Fruit fly (Drosophila melanogaster) whole organism, embryonic: ENCODE results near the gene CG9799.
A peak's percentile ranks its signal among the peaks of the same experiment; 100 is the strongest.

Source experiments
- CG14050 ChIP-seq: fragments of 200-800 bp; sonication (Bioruptor generic); IDR thresholded peaks from 3 replicates; pipeline ENCODE4 v1.3.6; 2022; ENCODE audit warnings: missing biosample characterization, missing genetic modification characterization
- CG14710 ChIP-seq: fragments of 200-800 bp; sonication (Bioruptor generic); optimal IDR thresholded peaks from 3 replicates; lab custom pipeline; 2019; ENCODE audit warnings: missing biosample characterization, mild to moderate bottlenecking, missing genetic modification characterization, moderate library complexity
- CG15073 ChIP-seq: fragments of 200-800 bp; sonication (Bioruptor generic); optimal IDR thresholded peaks from 2 replicates; lab custom pipeline; 2016; ENCODE audit warnings: missing biosample characterization, missing genetic modification characterization
- CG17186 ChIP-seq: fragments of 200-800 bp; sonication (Bioruptor generic); optimal IDR thresholded peaks from 3 replicates; lab custom pipeline; 2017; ENCODE audit warnings: missing biosample characterization, missing genetic modification reagents, missing genetic modification characterization
- CG17361 ChIP-seq: fragments of 200-800 bp; sonication (Bioruptor generic); IDR thresholded peaks from 3 replicates; pipeline ENCODE4 v1.3.6; 2022; ENCODE audit warnings: missing biosample characterization, missing genetic modification characterization
- CG2129 ChIP-seq: fragments of 200-800 bp; sonication (Bioruptor generic); IDR thresholded peaks from 2 replicates; pipeline ENCODE4 v1.3.6; 2022; ENCODE audit warnings: missing biosample characterization, missing genetic modification characterization; ENCODE audit not compliant: partially characterized antibody
- CG31388 ChIP-seq: fragments of 200-800 bp; sonication (Bioruptor generic); optimal IDR thresholded peaks from 2 replicates; lab custom pipeline; 2016; ENCODE audit warnings: missing biosample characterization, missing genetic modification characterization
- CG4424 ChIP-seq: fragments of 200-800 bp; sonication (Bioruptor generic); optimal IDR thresholded peaks from 3 replicates; lab custom pipeline; 2016; ENCODE audit warnings: missing biosample characterization, missing genetic modification characterization
- CG4707 ChIP-seq: fragments of 200-800 bp; sonication (Bioruptor generic); optimal IDR thresholded peaks from 2 replicates; lab custom pipeline; 2018; ENCODE audit warnings: missing biosample characterization, mild to moderate bottlenecking, missing genetic modification characterization, moderate library complexity
- CG6175 ChIP-seq: fragments of 200-800 bp; sonication (Bioruptor generic); IDR thresholded peaks from 3 replicates; pipeline ENCODE4 v1.3.6; 2022; ENCODE audit warnings: missing biosample characterization, missing genetic modification characterization
- CG6272 ChIP-seq: fragments of 200-800 bp; sonication (Bioruptor generic); IDR thresholded peaks from 2 replicates; pipeline ENCODE4 v1.3.6; 2022; ENCODE audit warnings: missing biosample characterization, missing genetic modification characterization
- CG6654 ChIP-seq: fragments of 200-800 bp; sonication (Bioruptor generic); optimal IDR thresholded peaks from 2 replicates; lab custom pipeline; 2017; ENCODE audit warnings: missing biosample characterization, mild to moderate bottlenecking, missing genetic modification characterization
- CG6683 ChIP-seq: fragments of 200-800 bp; sonication (Bioruptor generic); optimal IDR thresholded peaks from 2 replicates; lab custom pipeline; 2017; ENCODE audit warnings: missing biosample characterization, mild to moderate bottlenecking, missing genetic modification characterization, missing genetic modification reagents
- CG8281 ChIP-seq: fragments of 200-800 bp; sonication (Bioruptor generic); optimal IDR thresholded peaks from 2 replicates; lab custom pipeline; 2018; ENCODE audit warnings: missing biosample characterization, mild to moderate bottlenecking, missing genetic modification characterization, moderate library complexity
- CG9437 ChIP-seq: fragments of 200-800 bp; sonication (Bioruptor generic); optimal IDR thresholded peaks from 2 replicates; lab custom pipeline; 2018; ENCODE audit warnings: missing biosample characterization, mild to moderate bottlenecking, missing genetic modification characterization
- CkIIα-i1 ChIP-seq: fragments of 200-800 bp; sonication (Bioruptor generic); IDR thresholded peaks from 2 replicates; pipeline ENCODE4 v1.3.6; 2022; ENCODE audit warnings: missing biosample characterization, missing genetic modification characterization
- Gsc ChIP-seq: fragments of 200-800 bp; sonication (Bioruptor generic); IDR thresholded peaks from 2 replicates; pipeline ENCODE4 v1.3.6; 2022; ENCODE audit warnings: missing biosample characterization, missing genetic modification characterization
- HLH3B ChIP-seq: fragments of 200-800 bp; sonication (Bioruptor generic); IDR thresholded peaks from 2 replicates; pipeline ENCODE4 v1.3.6; 2022; ENCODE audit warnings: missing biosample characterization, missing genetic modification characterization
- Hr78 ChIP-seq, 2 experiments: fragments of 200-800 bp in 1 of 2; fragments of >200 bp in 1 of 2; sonication (Bioruptor generic) in 1 of 2; optimal IDR thresholded peaks; 2 replicates each; lab custom pipeline; 2017 to 2019; ENCODE audit warnings: missing biosample characterization in 2 of 2, missing genetic modification characterization in 2 of 2, mild to moderate bottlenecking in 1 of 2, moderate library complexity in 1 of 2
- Max ChIP-seq: fragments of 200-800 bp; sonication (Bioruptor generic); optimal IDR thresholded peaks from 2 replicates; lab custom pipeline; 2016; ENCODE audit warnings: missing biosample characterization, mild to moderate bottlenecking, missing genetic modification characterization
- Mrtf ChIP-seq: fragments of 200-800 bp; sonication (Bioruptor generic); IDR thresholded peaks from 3 replicates; pipeline ENCODE4 v1.3.6; 2022; ENCODE audit warnings: missing biosample characterization, missing genetic modification characterization
- Oli ChIP-seq: fragments of 200-800 bp; sonication (Bioruptor generic); optimal IDR thresholded peaks from 2 replicates; lab custom pipeline; 2018; ENCODE audit warnings: missing biosample characterization, mild to moderate bottlenecking, missing genetic modification characterization, moderate library complexity
- Rfx ChIP-seq: fragments of 200-800 bp; sonication (Bioruptor generic); IDR thresholded peaks from 2 replicates; pipeline ENCODE4 v1.3.6; 2022; ENCODE audit warnings: missing biosample characterization, missing genetic modification characterization
- Rx ChIP-seq: fragments of 200-800 bp; sonication (Bioruptor generic); IDR thresholded peaks from 2 replicates; pipeline ENCODE4 v1.3.6; 2022; ENCODE audit warnings: missing biosample characterization, missing genetic modification characterization
- Sox100B ChIP-seq: fragments of 200-800 bp; sonication (Bioruptor generic); optimal IDR thresholded peaks from 3 replicates; lab custom pipeline; 2018; ENCODE audit warnings: missing biosample characterization, mild to moderate bottlenecking, missing genetic modification characterization
- Sry-δ ChIP-seq: fragments of 200-800 bp; sonication (Bioruptor generic); optimal IDR thresholded peaks from 2 replicates; lab custom pipeline; 2016; ENCODE audit warnings: missing biosample characterization, missing genetic modification characterization
- Trl ChIP-seq, 3 experiments: fragments of >200 bp in 2 of 3; fragments of 200-800 bp in 1 of 3; sonication (Bioruptor generic) in 1 of 3; optimal IDR thresholded peaks; 2 replicates in 1 of 3; 3 replicates in 2 of 3; lab custom pipeline; 2016 to 2017; ENCODE audit warnings: missing biosample characterization in 1 of 3, missing genetic modification characterization in 1 of 3
- ac ChIP-seq: fragments of 200-800 bp; sonication (Bioruptor generic); optimal IDR thresholded peaks from 3 replicates; lab custom pipeline; 2017; ENCODE audit warnings: missing biosample characterization, mild to moderate bottlenecking, missing genetic modification characterization
- cato ChIP-seq: fragments of 200-800 bp; sonication (Bioruptor generic); optimal IDR thresholded peaks from 2 replicates; lab custom pipeline; 2016; ENCODE audit warnings: missing biosample characterization, missing genetic modification characterization, borderline replicate concordance
- cg ChIP-seq: fragments of 200-800 bp; sonication (Bioruptor generic); optimal IDR thresholded peaks from 3 replicates; lab custom pipeline; 2019; ENCODE audit warnings: missing biosample characterization, mild to moderate bottlenecking, missing genetic modification characterization, moderate library complexity
- disco-r ChIP-seq: fragments of 200-800 bp; sonication (Bioruptor generic); optimal IDR thresholded peaks from 2 replicates; lab custom pipeline; 2016; ENCODE audit warnings: missing biosample characterization, missing genetic modification characterization
- dm ChIP-seq: fragments of 200-800 bp; sonication (Bioruptor generic); optimal IDR thresholded peaks from 3 replicates; lab custom pipeline; 2016; ENCODE audit warnings: missing biosample characterization, missing genetic modification characterization
- ftz-f1 ChIP-seq: fragments of 200-800 bp; sonication (Bioruptor generic); optimal IDR thresholded peaks from 2 replicates; lab custom pipeline; 2016; ENCODE audit warnings: missing biosample characterization, missing genetic modification characterization
- gfzf ChIP-seq: fragments of 200-800 bp; sonication (Bioruptor generic); optimal IDR thresholded peaks from 2 replicates; lab custom pipeline; 2016; ENCODE audit warnings: missing biosample characterization, mild to moderate bottlenecking, missing genetic modification characterization, moderate library complexity
- luna ChIP-seq: fragments of 200-800 bp; sonication (Bioruptor generic); optimal IDR thresholded peaks from 2 replicates; lab custom pipeline; 2016; ENCODE audit warnings: missing biosample characterization, missing genetic modification characterization
- otp ChIP-seq: fragments of 200-800 bp; sonication (Bioruptor generic); IDR thresholded peaks from 3 replicates; pipeline ENCODE4, ENCODE4 v1.3.6; 2022; ENCODE audit warnings: missing biosample characterization, missing genetic modification characterization
- pho ChIP-seq: fragments of 200-800 bp; sonication (Bioruptor generic); optimal IDR thresholded peaks from 2 replicates; lab custom pipeline; 2016; ENCODE audit warnings: missing biosample characterization, missing genetic modification characterization
- repo ChIP-seq: fragments of 200-800 bp; sonication (Bioruptor generic); optimal IDR thresholded peaks from 2 replicates; lab custom pipeline; 2016; ENCODE audit warnings: missing biosample characterization, missing genetic modification characterization
- row ChIP-seq: fragments of 200-800 bp; sonication (Bioruptor generic); IDR thresholded peaks from 3 replicates; pipeline ENCODE4 v1.3.6; 2022; ENCODE audit warnings: missing biosample characterization, missing genetic modification characterization
- sd ChIP-seq: fragments of 200-800 bp; sonication (Bioruptor generic); optimal IDR thresholded peaks from 3 replicates; lab custom pipeline; 2018; ENCODE audit warnings: missing biosample characterization, mild to moderate bottlenecking, missing genetic modification characterization, moderate library complexity
- sens ChIP-seq: fragments of 200-800 bp; sonication (Bioruptor generic); peaks from one replicate; lab custom pipeline; 2016; ENCODE audit warnings: missing biosample characterization, missing genetic modification characterization
- slbo ChIP-seq: fragments of 200-800 bp; sonication (Bioruptor generic); IDR thresholded peaks from 2 replicates; pipeline ENCODE4 v1.3.6; 2022; ENCODE audit warnings: missing biosample characterization, missing genetic modification characterization
- slou ChIP-seq: fragments of 200-800 bp; sonication (Bioruptor generic); optimal IDR thresholded peaks from 3 replicates; lab custom pipeline; 2016; ENCODE audit warnings: missing biosample characterization, missing genetic modification characterization
- sna ChIP-seq: fragments of 200-800 bp; sonication (Bioruptor generic); IDR thresholded peaks from 2 replicates; pipeline ENCODE4 v1.3.6; 2022; ENCODE audit warnings: missing biosample characterization, missing genetic modification characterization; ENCODE audit not compliant: partially characterized antibody
- wdn ChIP-seq: fragments of 200-800 bp; sonication (Bioruptor generic); IDR thresholded peaks from 2 replicates; pipeline ENCODE4 v1.3.6; 2022; ENCODE audit warnings: missing biosample characterization, missing genetic modification characterization
- wor ChIP-seq: fragments of 200-800 bp; sonication (Bioruptor generic); IDR thresholded peaks from 2 replicates; pipeline ENCODE4 v1.3.6; 2022; ENCODE audit warnings: missing biosample characterization, missing genetic modification characterization

The CG9799 gene

dm6 chr3R:13366561-13367518, 21.7 kb downstream of the CG9799 start, which contains the start of gene Elp6 (continued):
- no peak for TF ChIP-seq Hr78 (GFP tag; optimal IDR thresholded peaks at IDR 0.05; lab: Kevin White, UChicago)
- peak; percentile 66 for TF ChIP-seq HLH3B (GFP tag; lab: Robert Waterston, UW)
- TF ChIP-seq Trl (optimal IDR thresholded peaks at IDR 0.05; lab: Kevin White, UChicago): no peak
- peak; percentile 53 for TF ChIP-seq Trl (GFP tag; optimal IDR thresholded peaks at IDR 0.05; lab: Kevin White, UChicago)
- no peak for TF ChIP-seq wor (GFP tag; lab: Robert Waterston, UW)
- peak; percentile 93 for TF ChIP-seq sens (GFP tag; lab: Kevin White, UChicago)
- peak; percentile 18; the same call in 1 of the 3 replicates for TF ChIP-seq CG14050
- TF ChIP-seq cato: peak; percentile 55
- 0 out of 2 replicates have a peak, but pooled peaks have one; percentile 10 for TF ChIP-seq CkIIα-i1 (GFP tag; lab: Robert Waterston, UW)
- TF ChIP-seq Oli (tag; lab: Kevin White, UChicago): peak; percentile 77
- TF ChIP-seq Mrtf (GFP tag; lab: Robert Waterston, UW): peak; percentile 70; the same call in 2 of the 3 replicates
- peak; percentile 19 for TF ChIP-seq CG6683 (GFP tag; lab: Kevin White, UChicago)
- TF ChIP-seq slou (GFP tag; lab: Kevin White, UChicago): peak; percentile 3
- TF ChIP-seq row (GFP tag; lab: Robert Waterston, UW): peak; percentile 62
- TF ChIP-seq CG15073: no peak
- peak; percentile 90 for TF ChIP-seq CG17361 (GFP tag; lab: Robert Waterston, UW)
- TF ChIP-seq pho (GFP tag; lab: Kevin White, UChicago): peak; percentile 69
- TF ChIP-seq cg (GFP tag; lab: Kevin White, UChicago): no peak
- TF ChIP-seq, all 482 proteins: peak for 276

- TF ChIP-seq CG31388 (GFP tag; lab: Kevin White, UChicago): no peak
- no peak for TF ChIP-seq Max
- TF ChIP-seq ftz-f1: no peak
- TF ChIP-seq CG17186 (GFP tag; lab: Kevin White, UChicago): no peak
- TF ChIP-seq CG4424 (GFP tag; lab: Kevin White, UChicago): no peak
- TF ChIP-seq Sry-δ (GFP tag; lab: Kevin White, UChicago): no peak
- 0 out of 2 replicates have a peak, but pooled peaks have one; percentile 6 for TF ChIP-seq slbo
- TF ChIP-seq Rx (GFP tag; lab: Robert Waterston, UW): no peak
- no peak for TF ChIP-seq wdn (GFP tag; lab: Robert Waterston, UW)
- no peak for TF ChIP-seq Sox100B (GFP tag; lab: Kevin White, UChicago)
- no peak for TF ChIP-seq Gsc (GFP tag; lab: Robert Waterston, UW)
- no peak for TF ChIP-seq gfzf (GFP tag; lab: Kevin White, UChicago)
- TF ChIP-seq CG6654 (GFP tag; lab: Kevin White, UChicago): no peak
- TF ChIP-seq disco-r: no peak
- TF ChIP-seq CG8281 (tag; lab: Kevin White, UChicago): no peak
- no peak for TF ChIP-seq CG9437 (GFP tag; lab: Kevin White, UChicago)
- no peak for TF ChIP-seq CG2129 (GFP tag; lab: Robert Waterston, UW)
- TF ChIP-seq CG6175 (GFP tag; lab: Robert Waterston, UW): no peak
- TF ChIP-seq CG14710 (tag; lab: Kevin White, UChicago): no peak
- TF ChIP-seq Rfx (GFP tag; lab: Robert Waterston, UW): no peak; the same call in 1 of the 2 replicates
- TF ChIP-seq luna (GFP tag; lab: Kevin White, UChicago): no peak
- no peak for TF ChIP-seq CG4707
- no peak for TF ChIP-seq repo (GFP tag; lab: Kevin White, UChicago)
- TF ChIP-seq CG6272 (GFP tag; lab: Robert Waterston, UW): no peak
- no peak for TF ChIP-seq sna
- no peak for TF ChIP-seq dm (GFP tag; lab: Kevin White, UChicago)
- no peak for TF ChIP-seq otp (GFP tag; lab: Robert Waterston, UW)
- peak; percentile 8 for TF ChIP-seq sd
- TF ChIP-seq ac (GFP tag; lab: Kevin White, UChicago): no peak
These were observed 22.7 kb downstream of the CG9799 start for dm6 chr3R:13365665-13366414.
